Worm (Caenorhabditis elegans) whole organism, L1 larva: Measurements from ENCODE around the gene cyp-33C7.

Experiments used
- C04F5.9 ChIP-seq: sonication (generic microtip); optimal IDR thresholded peaks from 2 replicates; lab custom pipeline; 2016; ENCODE audit warnings: missing genetic modification characterization, missing compliant biosample characterization
- C34B4.2 ChIP-seq: sonication (generic microtip); optimal IDR thresholded peaks from 2 replicates; lab custom pipeline; 2017; ENCODE audit warnings: mild to moderate bottlenecking, missing genetic modification characterization, missing compliant biosample characterization
- F16B12.6 ChIP-seq: fragments of 150-350 bp; optimal IDR thresholded peaks from 2 replicates; lab custom pipeline; 2014; ENCODE audit warnings: missing biosample characterization, missing genetic modification characterization
- Y116A8C.19 ChIP-seq: sonication (generic microtip); optimal IDR thresholded peaks from 2 replicates; lab custom pipeline; 2016; ENCODE audit warnings: missing compliant biosample characterization, missing genetic modification characterization, borderline replicate concordance
- aly-2 ChIP-seq: fragments of 150-350 bp; optimal IDR thresholded peaks from 2 replicates; lab custom pipeline; 2014; ENCODE audit warnings: missing biosample characterization, missing genetic modification characterization
- blmp-1 ChIP-seq: fragments of 150-350 bp; optimal IDR thresholded peaks from 2 replicates; lab custom pipeline; 2014; ENCODE audit warnings: missing biosample characterization, missing genetic modification characterization
- ceh-63 ChIP-seq: fragments of 200-800 bp; sonication (Bioruptor generic); optimal IDR thresholded peaks from 2 replicates; lab custom pipeline; 2018; ENCODE audit warnings: mild to moderate bottlenecking, missing genetic modification characterization, missing compliant biosample characterization
- ceh-8 ChIP-seq: fragments of 200-800 bp; sonication (Bioruptor generic); optimal IDR thresholded peaks from 2 replicates; lab custom pipeline; 2018; ENCODE audit warnings: mild to moderate bottlenecking, missing genetic modification characterization, moderate library complexity, missing compliant biosample characterization
- ceh-90 ChIP-seq: sonication (generic microtip); optimal IDR thresholded peaks from 2 replicates; lab custom pipeline; 2016; ENCODE audit warnings: missing genetic modification characterization, missing compliant biosample characterization
- ces-1 ChIP-seq: fragments of 150-350 bp; optimal IDR thresholded peaks from 2 replicates; lab custom pipeline; 2014; ENCODE audit warnings: missing biosample characterization, missing genetic modification reagents, missing genetic modification characterization
- elt-2 ChIP-seq: sonication (generic microtip); optimal IDR thresholded peaks from 2 replicates; lab custom pipeline; 2016; ENCODE audit warnings: missing genetic modification characterization, mild to moderate bottlenecking, inconsistent platforms, missing compliant biosample characterization, missing genetic modification reagents
- elt-3 ChIP-seq, 6 experiments: fragments of 150-350 bp in 1 of 6; sonication (generic microtip); optimal IDR thresholded peaks; 2 replicates each; lab custom pipeline; 2017 to 2018; ENCODE audit warnings: missing biosample characterization in 6 of 6, missing genetic modification characterization in 6 of 6, inconsistent platforms in 1 of 6
- isw-1 ChIP-seq: fragments of 200-800 bp; sonication (Bioruptor generic); IDR thresholded peaks from 2 replicates; pipeline ENCODE4 v1.3.6; 2022; ENCODE audit warnings: missing genetic modification characterization, missing compliant biosample characterization
- lin-39 ChIP-seq: fragments of 150-350 bp; optimal IDR thresholded peaks from 2 replicates; lab custom pipeline; 2014; ENCODE audit warnings: missing biosample characterization, missing genetic modification reagents, missing genetic modification characterization
- lsy-2 ChIP-seq, 2 experiments: fragments of 150-350 bp; optimal IDR thresholded peaks; 2 replicates each; lab custom pipeline; 2014; ENCODE audit warnings: missing biosample characterization in 2 of 2, missing genetic modification characterization in 2 of 2
- mab-9 ChIP-seq: fragments of 200-800 bp; sonication (Bioruptor generic); IDR thresholded peaks from 2 replicates; pipeline ENCODE4 v1.3.6; 2022; ENCODE audit warnings: missing genetic modification reagents, missing genetic modification characterization, missing compliant biosample characterization
- mdl-1 ChIP-seq, 2 experiments: fragments of 150-350 bp; optimal IDR thresholded peaks; 2 replicates each; lab custom pipeline; 2014 to 2017; ENCODE audit warnings: missing biosample characterization in 2 of 2, missing genetic modification characterization in 2 of 2, inconsistent platforms in 1 of 2
- nhr-11 ChIP-seq: fragments of 150-350 bp; optimal IDR thresholded peaks from 2 replicates; lab custom pipeline; 2014; ENCODE audit warnings: missing biosample characterization, missing genetic modification characterization
- nhr-19 ChIP-seq: fragments of 200-800 bp; sonication (Bioruptor generic); conservative IDR thresholded peaks from 2 replicates; pipeline ENCODE4 v1.3.6; 2022; ENCODE audit warnings: missing genetic modification characterization, missing compliant biosample characterization
- nhr-20 ChIP-seq: sonication (generic microtip); optimal IDR thresholded peaks from 2 replicates; lab custom pipeline; 2016; ENCODE audit warnings: mild to moderate bottlenecking, missing genetic modification characterization, missing compliant biosample characterization
- nhr-237 ChIP-seq: fragments of 150-350 bp; optimal IDR thresholded peaks from 2 replicates; lab custom pipeline; 2014; ENCODE audit warnings: missing biosample characterization, missing genetic modification characterization
- nhr-28 ChIP-seq: fragments of 150-350 bp; optimal IDR thresholded peaks from 2 replicates; lab custom pipeline; 2014; ENCODE audit warnings: missing biosample characterization, missing genetic modification characterization
- nhr-77 ChIP-seq: fragments of 150-350 bp; optimal IDR thresholded peaks from 2 replicates; lab custom pipeline; 2014; ENCODE audit warnings: missing biosample characterization, missing genetic modification characterization
- nhr-84 ChIP-seq: sonication (generic microtip); optimal IDR thresholded peaks from 2 replicates; lab custom pipeline; 2017; ENCODE audit warnings: missing biosample characterization, missing genetic modification characterization
- nhr-85 ChIP-seq: sonication (generic microtip); peaks from one replicate; lab custom pipeline; 2016; ENCODE audit warnings: missing genetic modification characterization, inconsistent platforms, missing compliant biosample characterization
- pag-3 ChIP-seq: sonication (generic microtip); optimal IDR thresholded peaks from 2 replicates; lab custom pipeline; 2017; ENCODE audit warnings: missing genetic modification characterization, mild to moderate bottlenecking, missing compliant biosample characterization, antibody characterized with exemption, borderline replicate concordance; ENCODE audit not compliant: insufficient read depth
- pax-3 ChIP-seq: fragments of 200-800 bp; sonication (Bioruptor generic); optimal IDR thresholded peaks from 2 replicates; lab custom pipeline; 2018; ENCODE audit warnings: mild to moderate bottlenecking, missing genetic modification characterization, moderate library complexity, missing compliant biosample characterization
- pqm-1 ChIP-seq: sonication (generic microtip); optimal IDR thresholded peaks from 3 replicates; lab custom pipeline; 2017; ENCODE audit warnings: missing biosample characterization, missing genetic modification characterization
- snu-23 ChIP-seq: sonication (generic microtip); optimal IDR thresholded peaks from 2 replicates; lab custom pipeline; 2016; ENCODE audit warnings: missing genetic modification characterization, missing compliant biosample characterization
- unc-130 ChIP-seq: fragments of 150-350 bp; optimal IDR thresholded peaks from 2 replicates; lab custom pipeline; 2017; ENCODE audit warnings: missing biosample characterization, missing genetic modification characterization, inconsistent platforms
- unc-62 ChIP-seq: fragments of 150-350 bp; optimal IDR thresholded peaks from 2 replicates; lab custom pipeline; 2014; ENCODE audit warnings: missing biosample characterization, missing genetic modification reagents, missing genetic modification characterization
- zag-1 ChIP-seq: fragments of 150-350 bp; optimal IDR thresholded peaks from 2 replicates; lab custom pipeline; 2014; ENCODE audit warnings: missing biosample characterization, missing genetic modification characterization
- ztf-11 ChIP-seq, 2 experiments: sonication (generic microtip); optimal IDR thresholded peaks; 2 replicates each; lab custom pipeline; 2016 to 2017; ENCODE audit warnings: missing genetic modification characterization in 2 of 2, missing biosample characterization in 1 of 2, missing compliant biosample characterization in 1 of 2
- ztf-4 ChIP-seq: fragments of 150-350 bp; optimal IDR thresholded peaks from 2 replicates; lab custom pipeline; 2014; ENCODE audit warnings: missing biosample characterization, missing genetic modification characterization

Gene cyp-33C7

ce11 chrV:2244751-2245150 lies 5.6 kb upstream of the cyp-33C7 start, which contains the start of gene cyp-33C5 (continued):
- TF ChIP-seq nhr-77 (tag; lab: Kevin White, UChicago) (peak; percentile 22), F16B12.6 (tag; lab: Kevin White, UChicago) (no peak), C04F5.9 (tag; lab: Kevin White, UChicago) (no peak), unc-62 (GFP tag; lab: Kevin White, UChicago) (no peak), ceh-8 (GFP tag; lab: Kevin White, UChicago) (no peak), ceh-63 (GFP tag; lab: Kevin White, UChicago) (no peak), mab-9 (GFP tag; lab: Robert Waterston, UW) (no peak), unc-130 (tag; lab: Kevin White, UChicago) (no peak), aly-2 (no peak), elt-3 (tag; optimal IDR thresholded peaks at IDR 0.05; lab: Kevin White, UChicago) (peak in 2 of 6 experiments; percentile 46 to 54), nhr-20 (tag; lab: Kevin White, UChicago) (peak; percentile 75), nhr-28 (tag; lab: Kevin White, UChicago) (no peak), nhr-85 (tag; lab: Kevin White, UChicago) (peak; percentile 67), C34B4.2 (tag; lab: Kevin White, UChicago) (no peak), Y116A8C.19 (tag; lab: Kevin White, UChicago) (no peak), blmp-1 (tag; lab: Kevin White, UChicago) (peak; percentile 62), ztf-4 (no peak), ces-1 (no peak), mdl-1 (tag; optimal IDR thresholded peaks at IDR 0.05; lab: Kevin White, UChicago) (no peak), ztf-11 (tag; optimal IDR thresholded peaks at IDR 0.05; lab: Kevin White, UChicago) (no peak), nhr-19 (GFP tag; lab: Robert Waterston, UW) (no peak; the same call in 1 of the 2 replicates), pax-3 (tag; lab: Kevin White, UChicago) (no peak), lsy-2 (tag; optimal IDR thresholded peaks at IDR 0.05; lab: Kevin White, UChicago) (peak in 1 of 2 experiments; percentile 16), snu-23 (GFP tag; lab: Kevin White, UChicago) (peak; percentile 29), nhr-84 (tag; lab: Kevin White, UChicago) (no peak), nhr-11 (no peak)

- TF ChIP-seq C04F5.9 (tag; lab: Kevin White, UChicago) = no peak
- no peak for TF ChIP-seq zag-1 (tag; lab: Kevin White, UChicago)
- no peak for TF ChIP-seq lin-39 (tag; lab: Kevin White, UChicago)
- TF ChIP-seq unc-62 (GFP tag; lab: Kevin White, UChicago) = no peak
These were observed 1.0 kb upstream of the cyp-33C7 start, which contains the start of gene cyp-33C6 for ce11 chrV:2249310-2249709. Gene cyp-33C6, minus strand, starts transcription at chrV:2249410.

- peak; percentile 2 for TF ChIP-seq elt-2 (tag; lab: Kevin White, UChicago)
- no peak for TF ChIP-seq pag-3 (tag; lab: Kevin White, UChicago)
- TF ChIP-seq nhr-237 (tag; lab: Kevin White, UChicago) = no peak
- no peak for TF ChIP-seq pqm-1 (tag; lab: Kevin White, UChicago)
These were observed 1.4 kb downstream of the cyp-33C7 start for ce11 chrV:2251774-2252173.

ce11 chrV:2254553-2255124 lies 4.3 kb downstream of the cyp-33C7 start, which contains the start of gene str-253:
Gene str-253, minus strand, starts transcription at chrV:2254603.
- no peak for TF ChIP-seq nhr-85 (tag; lab: Kevin White, UChicago)
- TF ChIP-seq ceh-90 (tag; lab: Kevin White, UChicago) = no peak
- TF ChIP-seq elt-3 (tag; optimal IDR thresholded peaks at IDR 0.05; lab: Kevin White, UChicago) = no peak
- TF ChIP-seq aly-2 = no peak

- peak in 1 of 2 experiments; percentile 3 for TF ChIP-seq lsy-2 (tag; optimal IDR thresholded peaks at IDR 0.05; lab: Kevin White, UChicago)
- peak; percentile 9; the same call in 1 of the 2 replicates for TF ChIP-seq isw-1 (GFP tag; lab: Robert Waterston, UW)
These were observed 4.9 kb downstream of the cyp-33C7 start, which contains the start of gene F41B5.1 for ce11 chrV:2255191-2255590. Gene F41B5.1, plus strand, starts transcription at chrV:2255533.
